Worm (Caenorhabditis elegans) whole organism, late embryonic: ENCODE results near the gene T10F2.2.
A peak's percentile ranks its signal among the peaks of the same experiment; 100 is the strongest.

Source experiments
- C38D4.7 ChIP-seq: fragments of 200-800 bp; sonication (Bioruptor generic); optimal IDR thresholded peaks from 2 replicates; lab custom pipeline; 2018; ENCODE audit warnings: mild to moderate bottlenecking, missing genetic modification characterization, moderate library complexity, missing compliant biosample characterization
- F13H6.1 ChIP-seq: sonication (generic microtip); optimal IDR thresholded peaks from 2 replicates; lab custom pipeline; 2016; ENCODE audit warnings: missing genetic modification characterization, missing compliant biosample characterization
- K02D7.2 ChIP-seq: sonication (generic microtip); optimal IDR thresholded peaks from 2 replicates; lab custom pipeline; 2017; ENCODE audit warnings: mild to moderate bottlenecking, missing genetic modification characterization, missing compliant biosample characterization
- Y22D7AL.16 ChIP-seq: sonication (generic microtip); optimal IDR thresholded peaks from 2 replicates; lab custom pipeline; 2016; ENCODE audit warnings: missing genetic modification characterization, missing compliant biosample characterization
- ahr-1 ChIP-seq: sonication (generic microtip); optimal IDR thresholded peaks from 2 replicates; lab custom pipeline; 2016; ENCODE audit warnings: missing genetic modification characterization, missing compliant biosample characterization
- ceh-18 ChIP-seq: sonication (generic microtip); optimal IDR thresholded peaks from 2 replicates; lab custom pipeline; 2016; ENCODE audit warnings: missing genetic modification characterization, missing compliant biosample characterization
- ceh-2 ChIP-seq: sonication (generic microtip); optimal IDR thresholded peaks from 2 replicates; lab custom pipeline; 2016; ENCODE audit warnings: missing genotype, missing genetic modification characterization, missing compliant biosample characterization
- ceh-24 ChIP-seq: sonication (generic microtip); optimal IDR thresholded peaks from 2 replicates; lab custom pipeline; 2016; ENCODE audit warnings: mild to moderate bottlenecking, missing genetic modification characterization, missing compliant biosample characterization
- ceh-31 ChIP-seq: sonication (generic microtip); optimal IDR thresholded peaks from 2 replicates; lab custom pipeline; 2016; ENCODE audit warnings: missing genetic modification characterization, missing compliant biosample characterization
- ceh-45 ChIP-seq: fragments of 200-800 bp; sonication (Bioruptor generic); IDR thresholded peaks from 2 replicates; pipeline ENCODE4 v1.3.6; 2022; ENCODE audit warnings: missing genetic modification reagents, missing genetic modification characterization, missing compliant biosample characterization
- ceh-48 ChIP-seq: sonication (generic microtip); optimal IDR thresholded peaks from 2 replicates; lab custom pipeline; 2016; ENCODE audit warnings: missing genetic modification characterization, inconsistent platforms, missing compliant biosample characterization
- ceh-9 ChIP-seq: sonication (generic microtip); optimal IDR thresholded peaks from 2 replicates; lab custom pipeline; 2016; ENCODE audit warnings: mild to moderate bottlenecking, missing genetic modification characterization, inconsistent platforms, missing compliant biosample characterization
- che-1 ChIP-seq: sonication (generic microtip); optimal IDR thresholded peaks from 2 replicates; lab custom pipeline; 2016; ENCODE audit warnings: mild to moderate bottlenecking, missing genetic modification characterization, missing compliant biosample characterization
- dmd-4 ChIP-seq: sonication (generic microtip); optimal IDR thresholded peaks from 2 replicates; lab custom pipeline; 2016; ENCODE audit warnings: borderline replicate concordance, missing genetic modification characterization, missing compliant biosample characterization
- dve-1 ChIP-seq: sonication (generic microtip); optimal IDR thresholded peaks from 2 replicates; lab custom pipeline; 2017; ENCODE audit warnings: antibody characterized with exemption, mild to moderate bottlenecking, missing genetic modification characterization, missing compliant biosample characterization
- elt-2 ChIP-seq: sonication (generic microtip); optimal IDR thresholded peaks from 2 replicates; lab custom pipeline; 2016; ENCODE audit warnings: missing genetic modification reagents, missing genetic modification characterization, missing compliant biosample characterization
- elt-4 ChIP-seq: sonication (generic microtip); optimal IDR thresholded peaks from 2 replicates; lab custom pipeline; 2016; ENCODE audit warnings: missing genetic modification characterization, missing compliant biosample characterization
- ets-4 ChIP-seq: sonication (generic microtip); optimal IDR thresholded peaks from 2 replicates; lab custom pipeline; 2016; ENCODE audit warnings: missing genetic modification characterization, missing compliant biosample characterization
- eyg-1 ChIP-seq: sonication (generic microtip); optimal IDR thresholded peaks from 2 replicates; lab custom pipeline; 2016; ENCODE audit warnings: missing genotype, missing genetic modification characterization, missing compliant biosample characterization
- fkh-6 ChIP-seq: sonication (generic microtip); optimal IDR thresholded peaks from 2 replicates; lab custom pipeline; 2016; ENCODE audit warnings: missing genetic modification characterization, missing compliant biosample characterization
- gmeb-2 ChIP-seq: sonication (generic microtip); optimal IDR thresholded peaks from 2 replicates; lab custom pipeline; 2016; ENCODE audit warnings: missing genetic modification characterization, inconsistent platforms, missing compliant biosample characterization
- hlh-13 ChIP-seq: fragments of 200-800 bp; sonication (Bioruptor generic); optimal IDR thresholded peaks from 2 replicates; lab custom pipeline; 2018; ENCODE audit warnings: mild to moderate bottlenecking, missing genetic modification characterization, missing compliant biosample characterization
- hlh-15 ChIP-seq: sonication (generic microtip); optimal IDR thresholded peaks from 2 replicates; lab custom pipeline; 2016; ENCODE audit warnings: missing genetic modification characterization, missing compliant biosample characterization
- lim-6 ChIP-seq: sonication (generic microtip); optimal IDR thresholded peaks from 2 replicates; lab custom pipeline; 2016; ENCODE audit warnings: missing genetic modification characterization, missing compliant biosample characterization
- madf-2 ChIP-seq: sonication (generic microtip); optimal IDR thresholded peaks from 2 replicates; lab custom pipeline; 2017; ENCODE audit warnings: missing genetic modification characterization, missing compliant biosample characterization
- nfya-1 ChIP-seq: sonication (generic microtip); optimal IDR thresholded peaks from 2 replicates; lab custom pipeline; 2017; ENCODE audit warnings: missing genetic modification characterization, mild to moderate bottlenecking, missing compliant biosample characterization, antibody characterized with exemption, moderate library complexity
- nhr-232 ChIP-seq: sonication (generic microtip); optimal IDR thresholded peaks from 2 replicates; lab custom pipeline; 2016; ENCODE audit warnings: missing genetic modification characterization, missing compliant biosample characterization
- odd-2 ChIP-seq: sonication (generic microtip); optimal IDR thresholded peaks from 2 replicates; lab custom pipeline; 2017; ENCODE audit warnings: antibody characterized with exemption, mild to moderate bottlenecking, missing genetic modification characterization, missing compliant biosample characterization
- pag-3 ChIP-seq: sonication (generic microtip); optimal IDR thresholded peaks from 2 replicates; lab custom pipeline; 2016; ENCODE audit warnings: missing compliant biosample characterization, missing genetic modification characterization, borderline replicate concordance
- pax-1 ChIP-seq: fragments of 150-350 bp; optimal IDR thresholded peaks from 2 replicates; lab custom pipeline; 2014; ENCODE audit warnings: missing biosample characterization, missing genetic modification characterization
- pqm-1 ChIP-seq: sonication (generic microtip); optimal IDR thresholded peaks from 2 replicates; lab custom pipeline; 2016; ENCODE audit warnings: missing genetic modification characterization, missing compliant biosample characterization
- sdc-2 ChIP-seq: sonication (generic microtip); optimal IDR thresholded peaks from 2 replicates; lab custom pipeline; 2016; ENCODE audit warnings: missing genotype, missing genetic modification characterization, missing compliant biosample characterization
- sox-2 ChIP-seq: fragments of 200-800 bp; sonication (Bioruptor generic); IDR thresholded peaks from 2 replicates; pipeline ENCODE4 v1.3.6; 2022; ENCODE audit warnings: missing genetic modification reagents, missing genetic modification characterization, missing compliant biosample characterization
- tbx-2 ChIP-seq: sonication (generic microtip); optimal IDR thresholded peaks from 2 replicates; lab custom pipeline; 2016; ENCODE audit warnings: missing genetic modification characterization, missing compliant biosample characterization
- ttx-3 ChIP-seq: sonication (generic microtip); optimal IDR thresholded peaks from 2 replicates; lab custom pipeline; 2016; ENCODE audit warnings: missing genetic modification reagents, missing genetic modification characterization, missing compliant biosample characterization
- unc-42 ChIP-seq: sonication (generic microtip); optimal IDR thresholded peaks from 2 replicates; lab custom pipeline; 2016; ENCODE audit warnings: missing genotype, missing genetic modification characterization, missing compliant biosample characterization
- unc-55 ChIP-seq: sonication (generic microtip); optimal IDR thresholded peaks from 2 replicates; lab custom pipeline; 2017; ENCODE audit warnings: missing biosample characterization, missing genetic modification reagents, missing genetic modification characterization
- ztf-16 ChIP-seq: sonication (generic microtip); optimal IDR thresholded peaks from 2 replicates; lab custom pipeline; 2017; ENCODE audit warnings: missing genetic modification characterization, missing compliant biosample characterization

The T10F2.2 gene

ce11 chrIII:5211137-5211648 lies 46.1 kb upstream of the T10F2.2 start (continued):
- TF ChIP-seq gmeb-2 (peak; percentile 43), nhr-232 (tag; lab: Kevin White, UChicago) (peak; percentile 65), fkh-6 (tag; lab: Kevin White, UChicago) (peak; percentile 62), eyg-1 (tag; lab: Kevin White, UChicago) (peak; percentile 46), ets-4 (peak; percentile 68), sdc-2 (tag; lab: Kevin White, UChicago) (peak; percentile 49), K02D7.2 (peak; percentile 52)

- TF ChIP-seq eyg-1 (tag; lab: Kevin White, UChicago) (no peak), ceh-9 (tag; lab: Kevin White, UChicago) (no peak), unc-55 (peak; percentile 12)
Observed at ce11 chrIII:5210269-5210668, 45.2 kb upstream of the T10F2.2 start.

ce11 chrIII:5208992-5209391 lies 43.9 kb upstream of the T10F2.2 start, which contains the start of gene syx-16:
Gene syx-16, minus strand, starts transcription at chrIII:5209109.
- no peak for TF ChIP-seq elt-4
- TF ChIP-seq elt-2: no peak
- TF ChIP-seq nhr-232 (tag; lab: Kevin White, UChicago): no peak
- no peak for TF ChIP-seq pax-1 (tag; lab: Kevin White, UChicago)
- no peak for TF ChIP-seq F13H6.1 (tag; lab: Kevin White, UChicago)
- no peak for TF ChIP-seq hlh-15 (tag; lab: Kevin White, UChicago)
- no peak for TF ChIP-seq ceh-2 (tag; lab: Kevin White, UChicago)
- no peak for TF ChIP-seq tbx-2 (tag; lab: Kevin White, UChicago)
- no peak for TF ChIP-seq dmd-4 (tag; lab: Kevin White, UChicago)
- TF ChIP-seq ets-4: no peak
- no peak for TF ChIP-seq ceh-31
- no peak for TF ChIP-seq lim-6 (tag; lab: Kevin White, UChicago)
- no peak for TF ChIP-seq Y22D7AL.16 (tag; lab: Kevin White, UChicago)
- TF ChIP-seq sox-2 (GFP tag; lab: Robert Waterston, UW): no peak
- no peak for TF ChIP-seq unc-42 (tag; lab: Kevin White, UChicago)
- no peak for TF ChIP-seq odd-2

- TF ChIP-seq pqm-1 (tag; lab: Kevin White, UChicago) (no peak), C38D4.7 (GFP tag; lab: Kevin White, UChicago) (peak; percentile 7)
Observed at ce11 chrIII:5206861-5207414, 41.8 kb upstream of the T10F2.2 start, which contains the start of gene morc-1. Gene morc-1, minus strand, starts transcription at chrIII:5206911.

ce11 chrIII:5203310-5203709 lies 38.2 kb upstream of the T10F2.2 start:
- TF ChIP-seq ahr-1 (tag; lab: Kevin White, UChicago) (no peak), nfya-1 (tag; lab: Kevin White, UChicago) (no peak), madf-2 (tag; lab: Kevin White, UChicago) (no peak), odd-2 (no peak), K02D7.2 (no peak), eyg-1 (tag; lab: Kevin White, UChicago) (no peak), ceh-24 (no peak), hlh-13 (GFP tag; lab: Kevin White, UChicago) (no peak), che-1 (no peak), dve-1 (tag; lab: Kevin White, UChicago) (no peak), sox-2 (GFP tag; lab: Robert Waterston, UW) (no peak), fkh-6 (tag; lab: Kevin White, UChicago) (no peak)

- no peak for TF ChIP-seq ahr-1 (tag; lab: Kevin White, UChicago)
- peak; percentile 20 for TF ChIP-seq ceh-18
- TF ChIP-seq ceh-45 (GFP tag; lab: Robert Waterston, UW): no peak
- TF ChIP-seq nfya-1 (tag; lab: Kevin White, UChicago): peak; percentile 66
- no peak for TF ChIP-seq ttx-3 (tag; lab: Kevin White, UChicago)
- TF ChIP-seq elt-2: peak; percentile 5
- no peak for TF ChIP-seq nhr-232 (tag; lab: Kevin White, UChicago)
- peak; percentile 34 for TF ChIP-seq ets-4
- TF ChIP-seq fkh-6 (tag; lab: Kevin White, UChicago): no peak
- TF ChIP-seq ztf-16 (tag; lab: Kevin White, UChicago): no peak
- TF ChIP-seq ceh-48 (tag; lab: Kevin White, UChicago): no peak
- TF ChIP-seq pag-3 (tag; lab: Kevin White, UChicago): no peak
Observed at ce11 chrIII:5202641-5203040, 37.5 kb upstream of the T10F2.2 start.
